Fruit fly (Drosophila melanogaster) S2 (cell line): ENCODE results near the gene CG43797.

Source experiments
- CG8478 ChIP-seq: fragments of >200 bp; optimal IDR thresholded peaks from 2 replicates; lab custom pipeline; 2018
- CTCF ChIP-seq, 2 experiments: fragments of >200 bp; optimal IDR thresholded peaks; 2 replicates each; lab custom pipeline; 2018

DNA sequence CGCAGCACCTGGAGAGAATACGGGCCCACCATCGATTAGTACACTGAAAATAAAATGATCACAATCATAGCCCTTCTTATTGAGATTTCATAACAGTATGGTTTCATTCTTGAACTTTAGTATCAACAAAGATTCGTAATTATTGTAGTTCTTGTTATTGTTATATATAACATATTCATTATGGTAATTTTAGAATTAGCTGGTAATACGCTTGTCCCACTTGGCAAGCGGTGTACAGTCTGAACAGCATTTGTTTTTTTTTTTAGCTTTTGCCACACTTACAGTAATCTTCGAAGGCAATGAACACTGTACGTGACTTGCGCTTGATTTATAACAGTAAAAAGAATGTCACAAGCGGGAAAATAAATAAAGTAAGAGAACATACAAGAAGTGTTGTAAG, 43.2 kb downstream of the CG43797 start:
- TF ChIP-seq CTCF (optimal IDR thresholded peaks at IDR 0.05; lab: Kevin White, UChicago) = no peak
- TF ChIP-seq CG8478 (lab: Kevin White, UChicago) = no peak
